Worm (Caenorhabditis elegans) whole organism, late embryonic: Measurements from ENCODE around the gene cyp-34A7.

Source experiments
- ahr-1 ChIP-seq: sonication (generic microtip); optimal IDR thresholded peaks from 2 replicates; lab custom pipeline; 2016; ENCODE audit warnings: missing genetic modification characterization, missing compliant biosample characterization
- ama-1 ChIP-seq: fragments of 150-350 bp; optimal IDR thresholded peaks from 2 replicates; lab custom pipeline; 2014
- ceh-14 ChIP-seq: sonication (generic microtip); optimal IDR thresholded peaks from 2 replicates; lab custom pipeline; 2016; ENCODE audit warnings: missing genotype, missing genetic modification characterization, missing compliant biosample characterization
- ceh-2 ChIP-seq: sonication (generic microtip); optimal IDR thresholded peaks from 2 replicates; lab custom pipeline; 2016; ENCODE audit warnings: missing genotype, missing genetic modification characterization, missing compliant biosample characterization
- ceh-31 ChIP-seq: sonication (generic microtip); optimal IDR thresholded peaks from 2 replicates; lab custom pipeline; 2016; ENCODE audit warnings: missing genetic modification characterization, missing compliant biosample characterization
- che-1 ChIP-seq: sonication (generic microtip); optimal IDR thresholded peaks from 2 replicates; lab custom pipeline; 2016; ENCODE audit warnings: mild to moderate bottlenecking, missing genetic modification characterization, missing compliant biosample characterization
- ets-4 ChIP-seq: sonication (generic microtip); optimal IDR thresholded peaks from 2 replicates; lab custom pipeline; 2016; ENCODE audit warnings: missing genetic modification characterization, missing compliant biosample characterization
- fkh-10 ChIP-seq: fragments of 150-350 bp; optimal IDR thresholded peaks from 2 replicates; lab custom pipeline; 2014; ENCODE audit warnings: missing biosample characterization, missing genetic modification reagents, missing genetic modification characterization
- pat-9 ChIP-seq: fragments of 200-800 bp; sonication (Bioruptor generic); optimal IDR thresholded peaks from 2 replicates; lab custom pipeline; 2018; ENCODE audit warnings: mild to moderate bottlenecking, missing genetic modification characterization, moderate library complexity, missing compliant biosample characterization
- unc-55 ChIP-seq: sonication (generic microtip); optimal IDR thresholded peaks from 2 replicates; lab custom pipeline; 2017; ENCODE audit warnings: missing biosample characterization, missing genetic modification reagents, missing genetic modification characterization

DNA sequence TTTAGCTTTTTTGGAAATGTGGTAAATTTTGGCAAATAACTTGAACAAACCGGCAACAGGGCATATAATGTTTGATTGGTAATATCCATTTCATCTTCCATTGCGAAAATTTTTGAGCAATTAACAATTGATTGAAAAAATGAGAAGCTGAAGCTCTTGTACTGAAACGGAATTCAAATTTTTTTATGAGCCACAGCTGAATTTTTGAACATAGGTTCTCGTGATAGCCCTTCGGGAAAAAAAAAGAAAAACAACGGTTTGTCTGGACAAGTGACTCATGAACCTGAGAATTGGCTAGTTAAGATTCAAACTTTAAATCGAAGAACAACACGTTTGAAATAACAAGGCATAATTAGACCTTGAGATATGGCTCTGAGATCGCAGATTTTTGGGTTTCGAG, 32.2 kb upstream of the cyp-34A7 start, which contains the start of gene srx-62:
- TF ChIP-seq ama-1, result no peak
- no peak for TF ChIP-seq unc-55 (GFP tag; lab: Kevin White, UChicago)
- no peak for TF ChIP-seq ceh-14 (tag; lab: Kevin White, UChicago)
- no peak for TF ChIP-seq pat-9 (tag; lab: Kevin White, UChicago)
- TF ChIP-seq fkh-10, result no peak
- TF ChIP-seq ceh-31 (tag; lab: Kevin White, UChicago), result no peak
- TF ChIP-seq che-1 (tag; lab: Kevin White, UChicago), result no peak
- TF ChIP-seq ets-4 (tag; lab: Kevin White, UChicago), result no peak
- TF ChIP-seq ceh-2 (tag; lab: Kevin White, UChicago), result no peak
- no peak for TF ChIP-seq ahr-1 (tag; lab: Kevin White, UChicago)
